Fruit fly (Drosophila melanogaster) whole organism, embryonic: ENCODE data around the gene CG42329.
A peak's percentile ranks its signal among the peaks of the same experiment; 100 is the strongest.

Experiments used
- ATbp ChIP-seq: fragments of 200-800 bp; sonication (Bioruptor generic); optimal IDR thresholded peaks from 2 replicates; lab custom pipeline; 2017; ENCODE audit warnings: missing biosample characterization, mild to moderate bottlenecking, missing genetic modification characterization, missing genetic modification reagents
- CG10147 ChIP-seq: fragments of 200-800 bp; sonication (Bioruptor generic); optimal IDR thresholded peaks from 2 replicates; lab custom pipeline; 2019; ENCODE audit warnings: missing biosample characterization, mild to moderate bottlenecking, missing genetic modification characterization, moderate library complexity
- CG10274 ChIP-seq: fragments of 200-800 bp; sonication (Bioruptor generic); optimal IDR thresholded peaks from 3 replicates; lab custom pipeline; 2017; ENCODE audit warnings: missing biosample characterization, mild to moderate bottlenecking, missing genetic modification characterization
- CG10565 ChIP-seq: fragments of 200-800 bp; sonication (Bioruptor generic); optimal IDR thresholded peaks from 3 replicates; lab custom pipeline; 2016; ENCODE audit warnings: missing biosample characterization, mild to moderate bottlenecking, missing genetic modification characterization
- CG14050 ChIP-seq: fragments of 200-800 bp; sonication (Bioruptor generic); IDR thresholded peaks from 3 replicates; pipeline ENCODE4 v1.3.6; 2022; ENCODE audit warnings: missing biosample characterization, missing genetic modification characterization
- CG17802 ChIP-seq: fragments of 200-800 bp; sonication (Bioruptor generic); optimal IDR thresholded peaks from 2 replicates; lab custom pipeline; 2018; ENCODE audit warnings: missing biosample characterization, mild to moderate bottlenecking, missing genetic modification characterization, moderate library complexity
- CG31388 ChIP-seq: fragments of 200-800 bp; sonication (Bioruptor generic); optimal IDR thresholded peaks from 2 replicates; lab custom pipeline; 2016; ENCODE audit warnings: missing biosample characterization, missing genetic modification characterization
- CG3726 ChIP-seq: fragments of 200-800 bp; sonication (Bioruptor generic); IDR thresholded peaks from 3 replicates; pipeline ENCODE4, ENCODE4 v1.3.6; 2022; ENCODE audit warnings: missing biosample characterization, missing genetic modification characterization
- CG43689 ChIP-seq: fragments of 200-800 bp; sonication (Bioruptor generic); IDR thresholded peaks from 2 replicates; pipeline ENCODE4 v1.3.6; 2022; ENCODE audit warnings: missing biosample characterization, missing genetic modification characterization
- CG5180 ChIP-seq: fragments of 200-800 bp; sonication (Bioruptor generic); optimal IDR thresholded peaks from 3 replicates; lab custom pipeline; 2017; ENCODE audit warnings: missing biosample characterization, missing genetic modification characterization, mild to moderate bottlenecking, moderate library complexity, missing genetic modification reagents
- CG5953 ChIP-seq: fragments of 200-800 bp; sonication (Bioruptor generic); IDR thresholded peaks from 2 replicates; pipeline ENCODE4 v1.3.6; 2022; ENCODE audit warnings: missing biosample characterization, missing genetic modification characterization
- CG6791 ChIP-seq: fragments of 200-800 bp; sonication (Bioruptor generic); IDR thresholded peaks from 3 replicates; pipeline ENCODE4 v1.3.6; 2022; ENCODE audit warnings: missing biosample characterization, missing genetic modification characterization; ENCODE audit not compliant: partially characterized antibody
- CG7556 ChIP-seq: fragments of 200-800 bp; sonication (Bioruptor generic); optimal IDR thresholded peaks from 2 replicates; lab custom pipeline; 2017; ENCODE audit warnings: missing biosample characterization, mild to moderate bottlenecking, missing genetic modification characterization
- CG7839 ChIP-seq: fragments of 200-800 bp; sonication (Bioruptor generic); optimal IDR thresholded peaks from 3 replicates; lab custom pipeline; 2018; ENCODE audit warnings: missing biosample characterization, mild to moderate bottlenecking, missing genetic modification characterization, moderate library complexity
- CG7928 ChIP-seq: fragments of 200-800 bp; sonication (Bioruptor generic); optimal IDR thresholded peaks from 2 replicates; lab custom pipeline; 2017; ENCODE audit warnings: missing biosample characterization, mild to moderate bottlenecking, missing genetic modification characterization
- CG7987 ChIP-seq: fragments of 200-800 bp; sonication (Bioruptor generic); optimal IDR thresholded peaks from 2 replicates; lab custom pipeline; 2018; ENCODE audit warnings: missing biosample characterization, mild to moderate bottlenecking, missing genetic modification characterization, moderate library complexity
- CG8290 ChIP-seq, 3 experiments: fragments of 200-800 bp; sonication (Bioruptor generic); optimal IDR thresholded peaks; 2 replicates each; lab custom pipeline; 2016 to 2019; ENCODE audit warnings: missing biosample characterization in 3 of 3, missing genetic modification characterization in 3 of 3, mild to moderate bottlenecking in 2 of 3, moderate library complexity in 1 of 3
- CG9437 ChIP-seq: fragments of 200-800 bp; sonication (Bioruptor generic); optimal IDR thresholded peaks from 2 replicates; lab custom pipeline; 2018; ENCODE audit warnings: missing biosample characterization, mild to moderate bottlenecking, missing genetic modification characterization
- CG9727 ChIP-seq: fragments of 200-800 bp; sonication (Bioruptor generic); optimal IDR thresholded peaks from 3 replicates; lab custom pipeline; 2017; ENCODE audit warnings: missing biosample characterization, mild to moderate bottlenecking, missing genetic modification characterization
- CkIIα-i1 ChIP-seq: fragments of 200-800 bp; sonication (Bioruptor generic); IDR thresholded peaks from 2 replicates; pipeline ENCODE4 v1.3.6; 2022; ENCODE audit warnings: missing biosample characterization, missing genetic modification characterization
- CrebB ChIP-seq: fragments of 200-800 bp; sonication (Bioruptor generic); optimal IDR thresholded peaks from 3 replicates; lab custom pipeline; 2018; ENCODE audit warnings: missing biosample characterization, mild to moderate bottlenecking, missing genetic modification characterization
- E2f2 ChIP-seq: fragments of 200-800 bp; sonication (Bioruptor generic); IDR thresholded peaks from 2 replicates; pipeline ENCODE4 v1.3.6; 2022; ENCODE audit warnings: missing biosample characterization, missing genetic modification characterization
- Eip74EF ChIP-seq, 2 experiments: fragments of 200-800 bp in 1 of 2; fragments of >200 bp in 1 of 2; sonication (Bioruptor generic) in 1 of 2; optimal IDR thresholded peaks; 2 replicates each; lab custom pipeline; 2017 to 2019; ENCODE audit warnings: missing biosample characterization in 2 of 2, missing genetic modification characterization in 2 of 2, mild to moderate bottlenecking in 1 of 2, moderate library complexity in 1 of 2
- Fer1 ChIP-seq: fragments of 200-800 bp; sonication (Bioruptor generic); optimal IDR thresholded peaks from 2 replicates; lab custom pipeline; 2017; ENCODE audit warnings: missing biosample characterization, mild to moderate bottlenecking, missing genetic modification characterization
- Hmx ChIP-seq: fragments of 200-800 bp; sonication (Bioruptor generic); optimal IDR thresholded peaks from 2 replicates; lab custom pipeline; 2016; ENCODE audit warnings: missing biosample characterization, missing genetic modification characterization
- Hr39 ChIP-seq: fragments of >200 bp; optimal IDR thresholded peaks from 2 replicates; lab custom pipeline; 2017
- Jarid2 ChIP-seq: fragments of 200-800 bp; sonication (Bioruptor generic); optimal IDR thresholded peaks from 3 replicates; lab custom pipeline; 2017; ENCODE audit warnings: mild to moderate bottlenecking, missing biosample characterization, missing genetic modification reagents, missing genetic modification characterization
- MTF-1 ChIP-seq: fragments of 200-800 bp; sonication (Bioruptor generic); optimal IDR thresholded peaks from 2 replicates; lab custom pipeline; 2018; ENCODE audit warnings: missing biosample characterization, mild to moderate bottlenecking, missing genetic modification characterization, borderline replicate concordance
- NFAT ChIP-seq: fragments of 200-800 bp; sonication (Bioruptor generic); IDR thresholded peaks from 2 replicates; pipeline ENCODE4 v1.3.6; 2022; ENCODE audit warnings: missing biosample characterization, missing genetic modification characterization
- Rx ChIP-seq: fragments of 200-800 bp; sonication (Bioruptor generic); IDR thresholded peaks from 2 replicates; pipeline ENCODE4 v1.3.6; 2022; ENCODE audit warnings: missing biosample characterization, missing genetic modification characterization
- Trl ChIP-seq, 3 experiments: fragments of >200 bp in 2 of 3; fragments of 200-800 bp in 1 of 3; sonication (Bioruptor generic) in 1 of 3; optimal IDR thresholded peaks; 2 replicates in 1 of 3; 3 replicates in 2 of 3; lab custom pipeline; 2016 to 2017; ENCODE audit warnings: missing biosample characterization in 1 of 3, missing genetic modification characterization in 1 of 3
- bbx ChIP-seq: fragments of 200-800 bp; sonication (Bioruptor generic); IDR thresholded peaks from 2 replicates; pipeline ENCODE4 v1.3.6; 2022; ENCODE audit warnings: missing biosample characterization, missing genetic modification characterization; ENCODE audit not compliant: partially characterized antibody
- cas ChIP-seq: fragments of 200-800 bp; sonication (Bioruptor generic); IDR thresholded peaks from 2 replicates; pipeline ENCODE4 v1.3.6; 2022; ENCODE audit warnings: missing biosample characterization, missing genetic modification characterization
- chn ChIP-seq: fragments of 200-800 bp; sonication (Bioruptor generic); optimal IDR thresholded peaks from 2 replicates; lab custom pipeline; 2016; ENCODE audit warnings: missing biosample characterization, missing genetic modification characterization
- dimm ChIP-seq: fragments of 200-800 bp; sonication (Bioruptor generic); IDR thresholded peaks from 2 replicates; pipeline ENCODE4 v1.3.6; 2022; ENCODE audit warnings: missing biosample characterization, missing genetic modification characterization
- fd3F ChIP-seq: fragments of 200-800 bp; sonication (Bioruptor generic); optimal IDR thresholded peaks from 2 replicates; lab custom pipeline; 2018; ENCODE audit warnings: missing biosample characterization, mild to moderate bottlenecking, missing genetic modification characterization, moderate library complexity
- ind ChIP-seq: fragments of 200-800 bp; sonication (Bioruptor generic); optimal IDR thresholded peaks from 3 replicates; lab custom pipeline; 2016; ENCODE audit warnings: missing biosample characterization, missing genetic modification characterization
- inv ChIP-seq: fragments of 200-800 bp; sonication (Bioruptor generic); IDR thresholded peaks from 2 replicates; pipeline ENCODE4 v1.3.6; 2022; ENCODE audit warnings: missing biosample characterization, missing genetic modification characterization; ENCODE audit not compliant: partially characterized antibody
- pb ChIP-seq: fragments of 200-800 bp; sonication (Bioruptor generic); optimal IDR thresholded peaks from 3 replicates; lab custom pipeline; 2016; ENCODE audit warnings: missing biosample characterization, missing genetic modification characterization
- sisA ChIP-seq: fragments of 200-800 bp; sonication (Bioruptor generic); IDR thresholded peaks from 2 replicates; pipeline ENCODE4 v1.3.6; 2022; ENCODE audit warnings: missing biosample characterization, missing genetic modification characterization
- slbo ChIP-seq: fragments of 200-800 bp; sonication (Bioruptor generic); IDR thresholded peaks from 2 replicates; pipeline ENCODE4 v1.3.6; 2022; ENCODE audit warnings: missing biosample characterization, missing genetic modification characterization
- slp2 ChIP-seq: fragments of 200-800 bp; sonication (Bioruptor generic); optimal IDR thresholded peaks from 2 replicates; lab custom pipeline; 2016; ENCODE audit warnings: missing biosample characterization, missing genetic modification characterization
- tap ChIP-seq: fragments of 200-800 bp; optimal IDR thresholded peaks from 3 replicates; lab custom pipeline; 2019; ENCODE audit warnings: missing biosample characterization, mild to moderate bottlenecking, missing genetic modification characterization, moderate library complexity
- tna ChIP-seq: fragments of 200-800 bp; sonication (Bioruptor generic); IDR thresholded peaks from 2 replicates; pipeline ENCODE4 v1.3.6; 2022; ENCODE audit warnings: missing biosample characterization, missing genetic modification characterization; ENCODE audit not compliant: partially characterized antibody
- unpg ChIP-seq: fragments of 200-800 bp; sonication (Bioruptor generic); optimal IDR thresholded peaks from 3 replicates; lab custom pipeline; 2018; ENCODE audit warnings: missing biosample characterization, mild to moderate bottlenecking, missing genetic modification characterization, moderate library complexity
- zf30C ChIP-seq: fragments of 200-800 bp; sonication (Bioruptor generic); optimal IDR thresholded peaks from 3 replicates; lab custom pipeline; 2018; ENCODE audit warnings: missing biosample characterization, mild to moderate bottlenecking, missing genetic modification characterization
- zfh2 ChIP-seq: fragments of 200-800 bp; sonication (Bioruptor generic); optimal IDR thresholded peaks from 2 replicates; lab custom pipeline; 2016; ENCODE audit warnings: missing biosample characterization, missing genetic modification characterization

Gene CG42329

dm6 chr2L:1185642-1186497 is 33.2 kb upstream of the CG42329 start, which contains the start of gene CG5001 (continued):
- TF ChIP-seq CkIIα-i1 (no peak), Rx (no peak), CG7839 (tag; lab: Kevin White, UChicago) (peak; percentile 91), CrebB (tag; lab: Kevin White, UChicago) (peak; percentile 69), chn (GFP tag; lab: Kevin White, UChicago) (peak; percentile 67), Trl (optimal IDR thresholded peaks at IDR 0.05; lab: Kevin White, UChicago) (peak; percentile 76 to 95), Trl (GFP tag; optimal IDR thresholded peaks at IDR 0.05; lab: Kevin White, UChicago) (peak; percentile 62), cas (peak; percentile 81; the same call in 1 of the 2 replicates), CG3726 (peak; percentile 64; the same call in 2 of the 3 replicates), ind (GFP tag; lab: Kevin White, UChicago) (peak; percentile 87), Hmx (GFP tag; lab: Kevin White, UChicago) (peak; percentile 26), NFAT (GFP tag; lab: Robert Waterston, UW) (peak; percentile 90), slbo (peak; percentile 94), tna (GFP tag; lab: Robert Waterston, UW) (no peak), CG9437 (peak; percentile 64), dimm (GFP tag; lab: Robert Waterston, UW) (peak; percentile 39; the same call in 1 of the 2 replicates), CG5180 (peak; percentile 73), Fer1 (peak; percentile 87), unpg (GFP tag; lab: Kevin White, UChicago) (peak; percentile 93), CG14050 (GFP tag; lab: Robert Waterston, UW) (peak; percentile 75), Eip74EF (GFP tag; optimal IDR thresholded peaks at IDR 0.05; lab: Kevin White, UChicago) (peak in 1 of 2 experiments; percentile 85), CG31388 (GFP tag; lab: Kevin White, UChicago) (peak; percentile 70), CG10565 (GFP tag; lab: Kevin White, UChicago) (no peak), MTF-1 (peak; percentile 82), zfh2 (GFP tag; lab: Kevin White, UChicago) (peak; percentile 58), CG43689 (GFP tag; lab: Robert Waterston, UW) (peak; percentile 47; the same call in 1 of the 2 replicates), inv (GFP tag; lab: Robert Waterston, UW) (peak; percentile 24; the same call in 1 of the 2 replicates), E2f2 (GFP tag; lab: Robert Waterston, UW) (peak; percentile 61), tap (tag; lab: Kevin White, UChicago) (peak; percentile 91), CG7928 (GFP tag; lab: Kevin White, UChicago) (peak; percentile 37), CG10147 (GFP tag; lab: Kevin White, UChicago) (peak; percentile 80), ATbp (GFP tag; lab: Kevin White, UChicago) (peak; percentile 78), CG7987 (GFP tag; lab: Kevin White, UChicago) (peak; percentile 54), sisA (GFP tag; lab: Robert Waterston, UW) (peak; percentile 84), CG6791 (GFP tag; lab: Robert Waterston, UW) (no peak), pb (GFP tag; lab: Kevin White, UChicago) (no peak), CG7556 (GFP tag; lab: Kevin White, UChicago) (peak; percentile 82), Hr39 (lab: Kevin White, UChicago) (no peak), fd3F (peak; percentile 73), bbx (GFP tag; lab: Robert Waterston, UW) (no peak), Jarid2 (peak; percentile 83), zf30C (no peak), CG10274 (GFP tag; lab: Kevin White, UChicago) (peak; percentile 17), CG8290 (GFP tag; optimal IDR thresholded peaks at IDR 0.05; lab: Kevin White, UChicago) (peak; percentile 34), CG8290 (tag; optimal IDR thresholded peaks at IDR 0.05; lab: Kevin White, UChicago) (peak in 1 of 2 experiments; percentile 91), slp2 (GFP tag; lab: Kevin White, UChicago) (peak; percentile 47), CG5953 (GFP tag; lab: Robert Waterston, UW) (peak; percentile 74; the same call in 1 of the 2 replicates), CG9727 (GFP tag; lab: Kevin White, UChicago) (peak; percentile 73), CG17802 (tag; lab: Kevin White, UChicago) (peak; percentile 42)
